Worm (Caenorhabditis elegans): ENCODE measurements around the gene T27E9.6.
A peak's percentile ranks its signal among the peaks of the same experiment; 100 is the strongest.

T27E9.6 gene

DNA sequence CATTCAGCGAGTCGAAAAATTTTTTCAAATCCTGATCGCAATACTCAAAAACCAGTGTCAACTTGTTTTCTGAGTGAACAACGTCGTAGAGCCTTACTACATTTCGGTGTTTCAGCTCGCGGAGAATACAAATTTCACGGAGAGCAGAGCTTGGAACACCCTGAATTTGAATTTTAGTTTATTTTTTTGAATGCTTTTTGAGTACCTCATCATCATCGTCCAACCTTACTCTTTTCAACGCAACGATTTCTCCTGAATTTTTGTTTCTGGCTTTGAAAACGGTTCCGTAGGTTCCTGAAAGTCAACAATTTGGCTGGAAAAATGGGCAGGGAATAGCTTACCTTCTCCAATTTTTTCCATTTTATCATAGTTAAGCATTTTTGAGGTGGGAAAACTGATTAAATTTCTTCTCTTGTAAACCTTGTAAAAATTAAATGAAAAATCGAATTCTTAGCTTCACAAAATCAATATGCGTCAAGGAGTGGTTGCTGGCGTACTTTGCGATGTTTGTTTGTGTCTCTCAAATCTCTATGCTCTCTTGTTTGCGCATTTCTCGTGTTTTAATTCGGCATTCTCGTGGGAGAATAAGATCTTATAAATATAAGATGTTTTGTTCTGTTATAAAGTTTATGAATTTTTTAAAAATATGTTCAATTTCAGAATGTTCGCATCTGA lies 10.5 kb downstream of the T27E9.6 start, which contains the start of gene cdk-5 (continued):
- TF ChIP-seq egl-27 (tag; optimal IDR thresholded peaks at IDR 0.05) (no peak), T20F7.1 (GFP tag; optimal IDR thresholded peaks at IDR 0.05) (no peak), vab-7 (GFP tag; IDR thresholded peaks at IDR 0.05) (no peak), F49E8.2 (tag; optimal IDR thresholded peaks at IDR 0.05; ENCODE audit: borderline replicate concordance) (no peak), dpl-1 (GFP tag; optimal IDR thresholded peaks at IDR 0.05) (peak; percentile 86), pqm-1 (tag; optimal IDR thresholded peaks at IDR 0.05) (no peak), spr-1 (tag; optimal IDR thresholded peaks at IDR 0.05) (peak; percentile 51), snpc-4 (tag; optimal IDR thresholded peaks at IDR 0.05) (no peak), nhr-42 (GFP tag; IDR thresholded peaks at IDR 0.05) (no peak), mep-1 (tag; optimal IDR thresholded peaks at IDR 0.05) (peak; percentile 88), skn-1 (tag; optimal IDR thresholded peaks at IDR 0.05) (no peak), php-3 (GFP tag; IDR thresholded peaks at IDR 0.05) (no peak), daf-8 (GFP tag; IDR thresholded peaks at IDR 0.05) (no peak), saeg-2 (GFP tag; IDR thresholded peaks at IDR 0.05) (no peak), fkh-10 (GFP tag; optimal IDR thresholded peaks at IDR 0.05) (peak; percentile 33), aly-2 (tag; optimal IDR thresholded peaks at IDR 0.05) (no peak), Y75B8A.6 (GFP tag; IDR thresholded peaks at IDR 0.05) (no peak), zip-2 (tag; optimal IDR thresholded peaks at IDR 0.05) (no peak), mes-2 (tag; optimal IDR thresholded peaks at IDR 0.05; ENCODE audit: poor library complexity, severe bottlenecking) (peak; percentile 86), lin-13 (GFP tag; optimal IDR thresholded peaks at IDR 0.05) (peak; percentile 51), ceh-28 (tag; optimal IDR thresholded peaks at IDR 0.05) (peak; percentile 51), hlh-30 (tag; optimal IDR thresholded peaks at IDR 0.05; ENCODE audit: insufficient read depth) (peak; percentile 86), lin-15B (tag; optimal IDR thresholded peaks at IDR 0.05) (no peak), Y105C5A.15 (GFP tag; IDR thresholded peaks at IDR 0.05) (no peak), unc-62 (GFP tag; optimal IDR thresholded peaks at IDR 0.05 in 1 of 2) (peak in 1 of 2 experiments; percentile 91), unc-62 (tag; optimal IDR thresholded peaks at IDR 0.05) (no peak), spr-3 (GFP tag; optimal IDR thresholded peaks at IDR 0.05) (no peak), madf-5 (GFP tag; IDR thresholded peaks at IDR 0.05) (no peak), zfp-2 (tag; optimal IDR thresholded peaks at IDR 0.05) (peak; percentile 86), dmd-6 (GFP tag; IDR thresholded peaks at IDR 0.05) (peak; percentile 63; the same call in 1 of the 2 replicates), cey-2 (tag; optimal IDR thresholded peaks at IDR 0.05; ENCODE audit: borderline replicate concordance, insufficient read depth) (no peak), duxl-1 (tag; optimal IDR thresholded peaks at IDR 0.05; ENCODE audit: poor library complexity) (peak; percentile 66), F44E2.7 (GFP tag; IDR thresholded peaks at IDR 0.05) (no peak), tag-97 (GFP tag; IDR thresholded peaks at IDR 0.05) (no peak), ztf-11 (tag; optimal IDR thresholded peaks at IDR 0.05) (no peak), nhr-25 (tag; optimal IDR thresholded peaks at IDR 0.05; ENCODE audit: borderline replicate concordance, insufficient read depth) (no peak), mxl-3 (GFP tag; optimal IDR thresholded peaks at IDR 0.05) (no peak), daf-19 (GFP tag; conservative IDR thresholded peaks at IDR 0.05) (no peak), F37D6.2 (tag; optimal IDR thresholded peaks at IDR 0.05) (peak; percentile 53), lin-38 (GFP tag; IDR thresholded peaks at IDR 0.05) (peak; percentile 74), F10B5.3 (tag; optimal IDR thresholded peaks at IDR 0.05) (peak; percentile 63), aha-1 (tag) (peak; percentile 95), ZK546.5 (tag; optimal IDR thresholded peaks at IDR 0.05) (no peak), ceh-20 (GFP tag; IDR thresholded peaks at IDR 0.05) (peak; percentile 49; the same call in 1 of the 2 replicates), madf-9 (GFP tag; conservative IDR thresholded peaks at IDR 0.05) (no peak), ZK337.2 (GFP tag; IDR thresholded peaks at IDR 0.05) (no peak), nhr-28 (tag; optimal IDR thresholded peaks at IDR 0.05) (peak; percentile 47), lir-3 (tag; optimal IDR thresholded peaks at IDR 0.05) (no peak), ztf-7 (tag; optimal IDR thresholded peaks at IDR 0.05) (peak; percentile 90), daf-12 (tag; optimal IDR thresholded peaks at IDR 0.05) (no peak), lin-39 (tag; optimal IDR thresholded peaks at IDR 0.05) (no peak)
